Fruit fly (Drosophila melanogaster): Measurements from ENCODE around the gene CG11668.

dm6 chr3R:13033670-13034069 is 4.5 kb upstream of the CG11668 start:
- TF ChIP-seq CG8478 (optimal IDR thresholded peaks at IDR 0.05) = no peak
- TF ChIP-seq CTCF (optimal IDR thresholded peaks at IDR 0.05) = no peak

Data from S2 (cell line).